Worm (Caenorhabditis elegans) whole organism, midembryonic: Measurements from ENCODE around the gene dot-1.3.
A peak's percentile ranks its signal among the peaks of the same experiment; 100 is the strongest.

Source experiments
- T22C8.4 ChIP-seq: fragments of 200-800 bp; sonication (Bioruptor generic); IDR thresholded peaks from 2 replicates; pipeline ENCODE4 v1.3.6; 2022; ENCODE audit warnings: missing genetic modification characterization, missing compliant biosample characterization
- cog-1 ChIP-seq: sonication (generic microtip); optimal IDR thresholded peaks from 2 replicates; lab custom pipeline; 2016; ENCODE audit warnings: missing genetic modification characterization, missing compliant biosample characterization
- flt-1 ChIP-seq: fragments of 200-800 bp; sonication (Bioruptor generic); IDR thresholded peaks from 2 replicates; pipeline ENCODE4 v1.3.6; 2022; ENCODE audit warnings: missing genetic modification characterization, missing compliant biosample characterization
- klf-2 ChIP-seq: fragments of 200-800 bp; sonication (Bioruptor generic); conservative IDR thresholded peaks from 2 replicates; pipeline ENCODE4 v1.3.6; 2022; ENCODE audit warnings: missing genetic modification reagents, missing genetic modification characterization, missing compliant biosample characterization
- med-1 ChIP-seq: sonication (generic microtip); optimal IDR thresholded peaks from 2 replicates; lab custom pipeline; 2017; ENCODE audit warnings: missing genetic modification characterization, mild to moderate bottlenecking, missing compliant biosample characterization, antibody characterized with exemption, missing genetic modification reagents; ENCODE audit not compliant: insufficient read depth
- ref-1 ChIP-seq: fragments of 200-800 bp; sonication (Bioruptor generic); conservative IDR thresholded peaks from 2 replicates; pipeline ENCODE4 v1.3.6; 2022; ENCODE audit warnings: missing genetic modification reagents, missing genetic modification characterization, missing compliant biosample characterization
- tab-1 ChIP-seq: fragments of 200-800 bp; sonication (Bioruptor generic); IDR thresholded peaks from 2 replicates; pipeline ENCODE4 v1.3.6; 2022; ENCODE audit warnings: missing genetic modification characterization, missing compliant biosample characterization
- ztf-23 ChIP-seq: fragments of 200-800 bp; sonication (Bioruptor generic); IDR thresholded peaks from 2 replicates; pipeline ENCODE4 v1.3.6; 2022; ENCODE audit warnings: missing genetic modification reagents, missing genetic modification characterization, missing compliant biosample characterization
- ztf-29 ChIP-seq: fragments of 200-800 bp; sonication (Bioruptor generic); IDR thresholded peaks from 2 replicates; pipeline ENCODE4 v1.3.6; 2022; ENCODE audit warnings: missing genetic modification reagents, missing genetic modification characterization, missing compliant biosample characterization

Gene dot-1.3

ce11 chrX:12290539-12290938 is 12.1 kb downstream of the dot-1.3 start, which contains the start of gene C04B4.4:
C04B4.4 (plus strand) TSS chrX:12290839.
- TF ChIP-seq tab-1 (no peak), flt-1 (GFP tag; lab: Robert Waterston, UW) (no peak), klf-2 (GFP tag; lab: Robert Waterston, UW) (no peak), ztf-23 (no peak), ref-1 (no peak), ztf-29 (GFP tag; lab: Robert Waterston, UW) (no peak)

ce11 chrX:12288254-12288653 is 14.4 kb downstream of the dot-1.3 start, which contains the start of gene C04B4.5:
C04B4.5 (minus strand) TSS chrX:12288354.
- TF ChIP-seq tab-1 (no peak), T22C8.4 (GFP tag; lab: Robert Waterston, UW) (no peak), ztf-23 (no peak), cog-1 (no peak), ref-1 (no peak), flt-1 (GFP tag; lab: Robert Waterston, UW) (no peak), med-1 (GFP tag; lab: Kevin White, UChicago) (no peak), klf-2 (GFP tag; lab: Robert Waterston, UW) (no peak), ztf-29 (GFP tag; lab: Robert Waterston, UW) (no peak)

DNA sequence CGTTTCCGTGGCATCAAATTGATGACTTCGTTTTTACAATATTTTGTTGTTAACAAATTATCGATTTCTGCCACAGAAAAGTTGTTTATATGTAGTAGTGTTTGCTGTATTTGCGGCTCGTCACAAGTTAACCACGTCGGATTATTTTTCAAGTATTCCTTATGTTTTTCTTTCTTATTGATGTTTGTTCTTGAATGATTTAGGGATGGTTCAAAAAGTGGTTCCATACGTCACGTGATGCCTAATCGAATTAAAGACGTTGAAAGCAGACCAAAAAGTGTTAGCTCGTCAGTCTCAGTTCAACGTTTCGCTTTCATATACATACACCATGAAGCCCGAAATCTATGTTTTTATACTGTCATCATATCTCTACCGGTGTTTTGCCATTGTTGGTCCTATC is 17.2 kb downstream of the dot-1.3 start, which contains the start of gene lips-2:
lips-2 (plus strand) TSS at position 301 of the 400 bp plus-strand sequence.
- TF ChIP-seq tab-1 (no peak), T22C8.4 (GFP tag; lab: Robert Waterston, UW) (no peak), ztf-29 (GFP tag; lab: Robert Waterston, UW) (no peak), klf-2 (GFP tag; lab: Robert Waterston, UW) (no peak), ztf-23 (no peak), med-1 (GFP tag; lab: Kevin White, UChicago) (no peak), flt-1 (GFP tag; lab: Robert Waterston, UW) (no peak), cog-1 (no peak), ref-1 (no peak)

DNA sequence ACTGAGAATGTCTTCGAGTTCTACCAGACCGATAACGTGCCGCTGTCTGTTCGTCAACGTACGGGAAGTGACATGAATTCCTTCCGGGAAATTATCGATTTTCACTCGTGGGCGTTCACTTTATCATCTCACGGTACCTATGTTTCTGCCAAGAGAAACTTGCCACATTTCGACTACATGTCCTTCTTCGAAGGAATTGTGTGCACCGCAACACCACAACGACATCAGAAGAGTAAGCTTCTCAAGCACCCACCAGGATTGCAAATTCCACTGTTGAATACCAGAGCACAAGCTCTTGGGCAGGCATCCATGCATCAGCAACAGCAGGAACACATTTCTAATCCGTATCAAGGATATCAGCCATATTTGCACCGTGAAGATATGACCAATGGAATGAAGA is 18.5 kb downstream of the dot-1.3 start:
- no peak for TF ChIP-seq ztf-29 (GFP tag; lab: Robert Waterston, UW)
- no peak for TF ChIP-seq T22C8.4 (GFP tag; lab: Robert Waterston, UW)
- TF ChIP-seq tab-1: no peak
- no peak for TF ChIP-seq med-1 (GFP tag; lab: Kevin White, UChicago)
- no peak for TF ChIP-seq ztf-23
- TF ChIP-seq klf-2 (GFP tag; lab: Robert Waterston, UW): no peak
- TF ChIP-seq ref-1: no peak
- TF ChIP-seq flt-1 (GFP tag; lab: Robert Waterston, UW): no peak
- no peak for TF ChIP-seq cog-1

DNA sequence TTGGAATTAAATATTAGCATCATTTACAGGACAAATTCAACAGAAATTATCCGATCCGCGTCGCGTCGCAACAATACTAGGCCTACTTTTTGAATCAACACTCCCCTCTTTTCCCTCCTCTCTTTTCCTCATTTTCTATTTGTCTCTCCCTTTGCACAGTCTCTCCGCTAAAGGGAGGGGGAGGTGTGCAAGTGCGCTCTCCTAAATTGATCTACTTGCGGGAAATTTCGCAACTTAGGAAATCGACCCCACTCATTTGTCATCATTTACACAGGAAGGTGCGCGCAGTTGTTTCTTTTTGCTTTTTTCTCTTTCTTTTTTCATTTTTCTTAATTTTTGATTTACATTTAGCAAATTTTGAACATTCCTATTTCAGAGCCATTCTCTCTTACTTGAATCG is 19.7 kb downstream of the dot-1.3 start, which contains the start of gene C04B4.2:
C04B4.2 (plus strand) TSS at position 371 of the 400 bp plus-strand sequence.
- TF ChIP-seq klf-2 (GFP tag; lab: Robert Waterston, UW) (0 out of 2 replicates have a peak, but pooled peaks have one; percentile 29), ztf-29 (GFP tag; lab: Robert Waterston, UW) (no peak)

DNA sequence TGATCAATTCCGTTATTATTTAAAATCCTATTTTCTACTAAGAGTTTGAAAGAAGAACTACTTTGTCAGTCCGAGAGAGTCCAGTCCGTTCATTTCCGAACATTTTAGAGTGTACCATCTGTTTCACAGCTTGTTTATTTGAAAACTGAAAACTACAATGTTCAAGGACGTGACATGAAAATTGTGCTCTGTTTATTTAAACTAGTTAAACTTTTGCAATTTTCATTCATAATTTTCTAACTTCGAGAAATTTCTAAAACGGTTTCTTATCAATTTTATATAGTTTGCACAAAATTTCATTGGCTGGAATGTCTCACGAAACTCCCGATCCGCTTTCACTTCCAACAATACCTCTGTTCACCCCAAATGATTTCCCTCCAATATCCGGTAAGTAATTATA is 22.2 kb downstream of the dot-1.3 start, which contains the start of gene C04B4.1:
C04B4.1 (plus strand) TSS at position 301 of the 400 bp plus-strand sequence.
- TF ChIP-seq klf-2 (GFP tag; lab: Robert Waterston, UW): no peak
- no peak for TF ChIP-seq cog-1
- no peak for TF ChIP-seq ztf-29 (GFP tag; lab: Robert Waterston, UW)
- no peak for TF ChIP-seq ztf-23
- TF ChIP-seq flt-1 (GFP tag; lab: Robert Waterston, UW): no peak
- TF ChIP-seq tab-1: no peak
- no peak for TF ChIP-seq med-1 (GFP tag; lab: Kevin White, UChicago)

DNA sequence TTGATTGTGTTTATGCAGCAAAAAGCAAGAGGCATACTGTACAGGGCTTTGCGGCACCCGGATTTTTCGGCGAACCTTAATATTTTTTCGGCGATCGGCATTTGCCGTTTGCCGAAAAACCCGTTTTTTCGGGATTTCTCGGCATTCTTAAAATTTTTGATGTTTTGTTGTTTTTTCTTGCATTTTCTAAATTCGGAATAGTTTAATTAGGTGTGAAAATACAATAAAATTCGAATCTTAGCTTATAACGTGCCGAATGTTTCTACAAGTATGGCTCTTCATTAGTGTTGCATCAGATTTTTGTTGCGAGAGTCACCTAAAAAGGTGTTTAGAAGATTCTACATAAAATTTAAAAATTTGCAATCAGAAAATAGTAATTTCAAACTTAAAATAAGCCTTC is 27.1 kb downstream of the dot-1.3 start, which contains the start of gene C04B4.6:
C04B4.6 (minus strand) TSS at position 101 of the 400 bp plus-strand sequence.
- TF ChIP-seq med-1 (GFP tag; lab: Kevin White, UChicago): no peak

DNA sequence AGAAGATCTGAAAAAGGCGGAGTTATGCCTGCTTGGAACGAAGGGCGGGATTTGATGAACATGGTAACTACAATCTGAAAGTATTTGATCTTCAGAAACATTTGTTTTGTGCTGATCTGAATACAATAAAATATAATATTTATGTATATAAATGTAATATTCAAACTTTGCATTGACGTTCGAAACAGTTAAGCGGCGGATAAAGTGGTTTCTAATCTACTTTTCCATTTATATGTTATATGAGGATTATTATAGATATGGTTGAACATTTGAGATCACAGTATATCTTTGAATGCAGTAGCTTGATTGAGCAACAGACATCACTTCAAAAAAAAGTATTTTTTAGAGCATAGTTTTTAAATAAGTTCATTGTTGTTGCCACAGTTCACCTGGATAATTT is 28.8 kb downstream of the dot-1.3 start, which contains the start of gene H19J13.2:
H19J13.2 (minus strand) TSS at position 101 of the 400 bp plus-strand sequence.
- TF ChIP-seq ref-1 (no peak), cog-1 (no peak), ztf-23 (no peak), ztf-29 (GFP tag; lab: Robert Waterston, UW) (no peak), T22C8.4 (GFP tag; lab: Robert Waterston, UW) (no peak), tab-1 (no peak), klf-2 (GFP tag; lab: Robert Waterston, UW) (no peak), flt-1 (GFP tag; lab: Robert Waterston, UW) (no peak), med-1 (GFP tag; lab: Kevin White, UChicago) (no peak)

- no peak for TF ChIP-seq ztf-23
- no peak for TF ChIP-seq ref-1
- no peak for TF ChIP-seq T22C8.4 (GFP tag; lab: Robert Waterston, UW)
- TF ChIP-seq flt-1 (GFP tag; lab: Robert Waterston, UW): no peak
Observed at ce11 chrX:12270841-12271240, 31.8 kb downstream of the dot-1.3 start, which contains the start of gene otpl-8. otpl-8 (minus strand) TSS chrX:12270941.

- TF ChIP-seq med-1 (GFP tag; lab: Kevin White, UChicago): no peak
- TF ChIP-seq ztf-29 (GFP tag; lab: Robert Waterston, UW): peak; percentile 8; the same call in 1 of the 2 replicates
Observed at ce11 chrX:12260381-12260931, 42.2 kb downstream of the dot-1.3 start, which contains the start of gene E01G6.1. E01G6.1 (plus strand) TSS chrX:12260881.
